Fruit fly (Drosophila melanogaster) whole organism: ENCODE measurements around the gene CG11837.

Experiments used
- CG8478 ChIP-seq: fragments of >200 bp; optimal IDR thresholded peaks from 2 replicates; lab custom pipeline; 2018; ENCODE audit warnings: inconsistent platforms
- Dll ChIP-seq: fragments of >200 bp; optimal IDR thresholded peaks from 2 replicates; lab custom pipeline; 2017
- EcR ChIP-seq, 2 experiments: fragments of >200 bp; optimal IDR thresholded peaks; 2 replicates each; lab custom pipeline; 2017; ENCODE audit warnings: missing biosample characterization in 2 of 2, missing genetic modification characterization in 2 of 2, missing genetic modification reagents in 2 of 2
- pan ChIP-seq: fragments of >200 bp; optimal IDR thresholded peaks from 2 replicates; lab custom pipeline; 2017
- usp ChIP-seq: fragments of >200 bp; optimal IDR thresholded peaks from 2 replicates; lab custom pipeline; 2017; ENCODE audit warnings: missing biosample characterization, missing genetic modification characterization, mixed read lengths

- TF ChIP-seq EcR (GFP tag; optimal IDR thresholded peaks at IDR 0.05; lab: Kevin White, UChicago) (no peak), usp (GFP tag; lab: Kevin White, UChicago) (no peak), Dll (lab: Kevin White, UChicago) (no peak), pan (no peak), CG8478 (lab: Kevin White, UChicago) (no peak)
These were observed 39.8 kb downstream of the CG11837 start for dm6 chr3R:29088938-29089661.
